Fruit fly (Drosophila melanogaster) whole organism, prepupa: ENCODE data around the gene CG7650.

Source experiments
- CG31627 ChIP-seq: fragments of 200-800 bp; sonication (Bioruptor generic); optimal IDR thresholded peaks from 3 replicates; lab custom pipeline; 2016; ENCODE audit warnings: missing biosample characterization, missing genetic modification characterization
- CG3919 ChIP-seq: fragments of 200-800 bp; sonication (Bioruptor generic); optimal IDR thresholded peaks from 3 replicates; lab custom pipeline; 2016; ENCODE audit warnings: missing biosample characterization, missing genetic modification characterization
- CG6854 ChIP-seq: fragments of 200-800 bp; sonication (Bioruptor generic); optimal IDR thresholded peaks from 2 replicates; lab custom pipeline; 2017; ENCODE audit warnings: missing biosample characterization, mild to moderate bottlenecking, missing genetic modification characterization
- CG8632 ChIP-seq: fragments of 200-800 bp; sonication (Bioruptor generic); optimal IDR thresholded peaks from 3 replicates; lab custom pipeline; 2016; ENCODE audit warnings: missing biosample characterization, missing genetic modification characterization
- Eip93F ChIP-seq: fragments of 200-800 bp; sonication (Bioruptor generic); optimal IDR thresholded peaks from 2 replicates; lab custom pipeline; 2016; ENCODE audit warnings: missing biosample characterization, mild to moderate bottlenecking, missing genetic modification characterization
- Met ChIP-seq: fragments of 200-800 bp; sonication (Bioruptor generic); optimal IDR thresholded peaks from 3 replicates; lab custom pipeline; 2016; ENCODE audit warnings: missing biosample characterization, missing genetic modification characterization
- dsx ChIP-seq: fragments of 200-800 bp; optimal IDR thresholded peaks from 3 replicates; lab custom pipeline; 2019; ENCODE audit warnings: missing biosample characterization, mild to moderate bottlenecking, missing genetic modification characterization, moderate library complexity; ENCODE audit not compliant: poor library complexity, severe bottlenecking
- lz ChIP-seq: fragments of 200-800 bp; sonication (Bioruptor generic); optimal IDR thresholded peaks from 3 replicates; lab custom pipeline; 2016; ENCODE audit warnings: missing biosample characterization, missing genetic modification characterization
- pdm3 ChIP-seq: fragments of 200-800 bp; sonication (Bioruptor generic); optimal IDR thresholded peaks from 3 replicates; lab custom pipeline; 2016; ENCODE audit warnings: missing biosample characterization, missing genetic modification characterization
- ss ChIP-seq, 2 experiments: fragments of 200-800 bp; sonication (Bioruptor generic); optimal IDR thresholded peaks; 2 replicates in 1 of 2; 3 replicates in 1 of 2; lab custom pipeline; 2017 to 2018; ENCODE audit warnings: mild to moderate bottlenecking in 2 of 2, missing biosample characterization in 2 of 2, missing genetic modification characterization in 2 of 2, moderate library complexity in 1 of 2

DNA sequence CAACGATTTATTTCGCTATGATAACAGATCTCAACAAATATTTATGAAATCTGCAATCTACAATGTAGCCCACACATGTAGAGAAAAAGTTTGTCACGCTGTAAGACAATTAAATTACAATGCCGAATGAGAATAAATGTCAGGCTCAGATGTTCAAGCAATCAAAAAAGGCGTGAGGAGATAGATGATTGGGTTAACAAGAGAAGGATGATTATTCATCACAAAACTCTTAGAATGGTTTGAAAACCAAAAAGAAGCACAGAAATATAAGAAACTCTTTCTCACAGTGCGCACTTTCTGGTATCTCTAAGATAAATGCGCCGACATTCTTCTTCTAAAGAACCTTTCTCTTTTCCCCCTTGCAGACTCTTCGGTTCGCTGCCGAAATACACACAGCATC is 10.1 kb downstream of the CG7650 start:
- TF ChIP-seq CG31627 (GFP tag; lab: Kevin White, UChicago) (no peak), pdm3 (GFP tag; lab: Kevin White, UChicago) (no peak), CG3919 (no peak), ss (GFP tag; optimal IDR thresholded peaks at IDR 0.05; lab: Kevin White, UChicago) (no peak), dsx (no peak), lz (GFP tag; lab: Kevin White, UChicago) (no peak), CG6854 (GFP tag; lab: Kevin White, UChicago) (no peak), CG8632 (GFP tag; lab: Kevin White, UChicago) (no peak), Met (GFP tag; lab: Kevin White, UChicago) (no peak), Eip93F (GFP tag; lab: Kevin White, UChicago) (no peak)
